Worm (Caenorhabditis elegans) whole organism, early embryonic: ENCODE measurements around the gene elli-1.
A peak's percentile ranks its signal among the peaks of the same experiment; 100 is the strongest.

Experiments
- B0310.2 ChIP-seq: sonication (generic microtip); optimal IDR thresholded peaks from 2 replicates; lab custom pipeline; 2016; ENCODE audit warnings: mild to moderate bottlenecking, missing genetic modification characterization, missing compliant biosample characterization
- F13C5.2 ChIP-seq: sonication (generic microtip); optimal IDR thresholded peaks from 2 replicates; lab custom pipeline; 2017; ENCODE audit warnings: mild to moderate bottlenecking, missing genetic modification characterization, inconsistent platforms, missing compliant biosample characterization
- aly-1 ChIP-seq: sonication (generic microtip); optimal IDR thresholded peaks from 2 replicates; lab custom pipeline; 2016; ENCODE audit warnings: missing genetic modification characterization, missing compliant biosample characterization
- ama-1 ChIP-seq: fragments of 150-350 bp; optimal IDR thresholded peaks from 2 replicates; lab custom pipeline; 2014
- ceh-13 ChIP-seq: fragments of 200-800 bp; sonication (Bioruptor generic); optimal IDR thresholded peaks from 2 replicates; lab custom pipeline; 2018; ENCODE audit warnings: mild to moderate bottlenecking, missing genetic modification characterization, missing compliant biosample characterization
- ceh-36 ChIP-seq: sonication (generic microtip); optimal IDR thresholded peaks from 2 replicates; lab custom pipeline; 2016; ENCODE audit warnings: missing genetic modification characterization, inconsistent platforms, missing compliant biosample characterization
- ets-7 ChIP-seq: sonication (generic microtip); optimal IDR thresholded peaks from 2 replicates; lab custom pipeline; 2016; ENCODE audit warnings: missing genotype, missing genetic modification characterization, missing compliant biosample characterization
- flt-1 ChIP-seq: fragments of 200-800 bp; sonication (Bioruptor generic); IDR thresholded peaks from 2 replicates; pipeline ENCODE4 v1.3.6; 2022; ENCODE audit warnings: missing genetic modification characterization, missing compliant biosample characterization
- hmbx-1 ChIP-seq: sonication (generic microtip); optimal IDR thresholded peaks from 2 replicates; lab custom pipeline; 2016; ENCODE audit warnings: mild to moderate bottlenecking, missing genetic modification characterization, missing compliant biosample characterization
- hmg-4 ChIP-seq: fragments of 200-800 bp; sonication (Bioruptor generic); optimal IDR thresholded peaks from 2 replicates; lab custom pipeline; 2018; ENCODE audit warnings: mild to moderate bottlenecking, missing genetic modification characterization, missing compliant biosample characterization
- hnd-1 ChIP-seq: sonication (generic microtip); optimal IDR thresholded peaks from 2 replicates; lab custom pipeline; 2016; ENCODE audit warnings: missing genetic modification characterization, missing compliant biosample characterization
- pes-1 ChIP-seq: fragments of 200-800 bp; sonication (Bioruptor generic); IDR thresholded peaks from 2 replicates; pipeline ENCODE4 v1.3.6; 2022; ENCODE audit warnings: missing genetic modification reagents, missing genetic modification characterization, missing compliant biosample characterization
- scrt-1 ChIP-seq: fragments of 200-800 bp; sonication (Bioruptor generic); IDR thresholded peaks from 2 replicates; pipeline ENCODE4 v1.3.6; 2022; ENCODE audit warnings: missing genetic modification characterization, missing compliant biosample characterization
- sea-1 ChIP-seq: fragments of 200-800 bp; sonication (Bioruptor generic); conservative IDR thresholded peaks from 2 replicates; pipeline ENCODE4 v1.3.6; 2022; ENCODE audit warnings: missing genetic modification characterization, missing compliant biosample characterization
- tbx-11 ChIP-seq: fragments of 200-800 bp; sonication (Bioruptor generic); IDR thresholded peaks from 2 replicates; pipeline ENCODE4 v1.3.6; 2022; ENCODE audit warnings: missing genetic modification characterization, missing compliant biosample characterization
- tbx-37 ChIP-seq: fragments of 200-800 bp; sonication (Bioruptor generic); conservative IDR thresholded peaks from 2 replicates; pipeline ENCODE4 v1.3.6; 2022; ENCODE audit warnings: missing genetic modification reagents, missing genetic modification characterization, missing compliant biosample characterization
- tra-4 ChIP-seq: sonication (generic microtip); optimal IDR thresholded peaks from 2 replicates; lab custom pipeline; 2017; ENCODE audit warnings: missing genetic modification characterization, missing compliant biosample characterization

elli-1 gene

ce11 chrIV:8762471-8762870 lies 7.8 kb upstream of the elli-1 start:
- peak; percentile 9 for TF ChIP-seq F13C5.2 (tag; lab: Kevin White, UChicago)
- TF ChIP-seq tbx-37 (GFP tag; lab: Robert Waterston, UW): no peak
- TF ChIP-seq hmg-4 (GFP tag; lab: Kevin White, UChicago): no peak

ce11 chrIV:8761896-8762295 lies 7.3 kb upstream of the elli-1 start, which contains the start of the genes F20C5.11 and klp-11:
Gene F20C5.11, minus strand, starts transcription at chrIV:8761996.
Gene klp-11, minus strand, starts transcription at chrIV:8762066.
- TF ChIP-seq hmg-4 (GFP tag; lab: Kevin White, UChicago) (no peak), ceh-36 (tag; lab: Kevin White, UChicago) (no peak), hmbx-1 (tag; lab: Kevin White, UChicago) (no peak), F13C5.2 (tag; lab: Kevin White, UChicago) (no peak), tbx-37 (GFP tag; lab: Robert Waterston, UW) (no peak), ceh-13 (GFP tag; lab: Kevin White, UChicago) (no peak), ama-1 (lab: Kevin White, UChicago) (no peak), tbx-11 (no peak), aly-1 (tag; lab: Kevin White, UChicago) (no peak)

ce11 chrIV:8758620-8759019 lies 4.0 kb upstream of the elli-1 start:
- TF ChIP-seq ets-7 (no peak), F13C5.2 (tag; lab: Kevin White, UChicago) (no peak), B0310.2 (tag; lab: Kevin White, UChicago) (no peak), pes-1 (no peak), ceh-36 (tag; lab: Kevin White, UChicago) (no peak), scrt-1 (no peak), tra-4 (tag; lab: Kevin White, UChicago) (no peak), hnd-1 (tag; lab: Kevin White, UChicago) (no peak), tbx-11 (no peak), hmg-4 (GFP tag; lab: Kevin White, UChicago) (no peak), hmbx-1 (tag; lab: Kevin White, UChicago) (no peak), ama-1 (lab: Kevin White, UChicago) (no peak), sea-1 (GFP tag; lab: Robert Waterston, UW) (no peak), ceh-13 (GFP tag; lab: Kevin White, UChicago) (no peak), flt-1 (no peak)

ce11 chrIV:8757729-8758128 lies 3.1 kb upstream of the elli-1 start:
- TF ChIP-seq ceh-13 (GFP tag; lab: Kevin White, UChicago) (no peak), ets-7 (no peak), aly-1 (tag; lab: Kevin White, UChicago) (no peak), tbx-11 (no peak)

- TF ChIP-seq ets-7: no peak
- TF ChIP-seq B0310.2 (tag; lab: Kevin White, UChicago): no peak
- no peak for TF ChIP-seq hmg-4 (GFP tag; lab: Kevin White, UChicago)
- TF ChIP-seq ceh-36 (tag; lab: Kevin White, UChicago): no peak
Measured at ce11 chrIV:8754146-8754545, 481 bp downstream of the elli-1 start.

- TF ChIP-seq ceh-36 (tag; lab: Kevin White, UChicago) (no peak), flt-1 (no peak), ama-1 (lab: Kevin White, UChicago) (no peak), scrt-1 (no peak), hnd-1 (tag; lab: Kevin White, UChicago) (no peak), ets-7 (no peak), tbx-11 (no peak), sea-1 (GFP tag; lab: Robert Waterston, UW) (no peak), ceh-13 (GFP tag; lab: Kevin White, UChicago) (no peak), B0310.2 (tag; lab: Kevin White, UChicago) (no peak), pes-1 (no peak), hmg-4 (GFP tag; lab: Kevin White, UChicago) (no peak)
Measured at ce11 chrIV:8752492-8752891, 2.1 kb downstream of the elli-1 start.

- no peak for TF ChIP-seq ets-7
- no peak for TF ChIP-seq aly-1 (tag; lab: Kevin White, UChicago)
- TF ChIP-seq B0310.2 (tag; lab: Kevin White, UChicago): no peak
- no peak for TF ChIP-seq ceh-36 (tag; lab: Kevin White, UChicago)
- no peak for TF ChIP-seq ama-1 (lab: Kevin White, UChicago)
Measured at ce11 chrIV:8748967-8749366, 5.7 kb downstream of the elli-1 start.

- TF ChIP-seq aly-1 (tag; lab: Kevin White, UChicago): no peak
- TF ChIP-seq scrt-1: no peak
- no peak for TF ChIP-seq pes-1
- no peak for TF ChIP-seq hmbx-1 (tag; lab: Kevin White, UChicago)
- TF ChIP-seq flt-1: no peak
- TF ChIP-seq hnd-1 (tag; lab: Kevin White, UChicago): no peak
Measured at ce11 chrIV:8745591-8746302, 8.9 kb downstream of the elli-1 start, which contains the start of the genes F20C5.7 and parg-1. Gene F20C5.7, minus strand, starts transcription at chrIV:8745691. Gene parg-1, plus strand, starts transcription at chrIV:8746252.
